Worm (Caenorhabditis elegans): ENCODE measurements around the gene W06H8.2.

DNA sequence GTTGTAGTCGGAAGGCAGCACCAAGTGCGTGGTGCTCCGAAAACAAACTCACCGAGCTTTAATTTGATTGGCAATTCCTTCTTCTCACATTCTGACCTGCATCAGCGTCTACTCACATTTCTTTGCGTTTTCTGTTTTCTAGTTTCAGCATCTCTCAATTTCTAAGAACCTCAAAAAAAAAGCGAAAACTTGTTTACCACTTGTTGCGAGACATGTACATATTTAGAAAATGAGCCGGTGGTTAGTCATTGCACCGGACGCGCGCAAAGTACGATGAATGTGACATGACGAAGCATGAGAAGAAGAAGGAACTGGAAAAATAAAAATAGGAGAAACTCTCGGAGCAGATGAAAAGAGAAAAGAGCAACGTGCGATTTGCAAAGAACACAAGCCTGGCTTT, 38.1 kb downstream of the W06H8.2 start:
- TF ChIP-seq unc-130 (GFP tag; optimal IDR thresholded peaks at IDR 0.05) (no peak), lsl-1 (GFP tag; optimal IDR thresholded peaks at IDR 0.05) (no peak), T07F8.4 (tag; optimal IDR thresholded peaks at IDR 0.05) (no peak), nfyb-1 (GFP tag; IDR thresholded peaks at IDR 0.05) (no peak), attf-5 (GFP tag; optimal IDR thresholded peaks at IDR 0.05) (no peak), unc-62 (GFP tag; optimal IDR thresholded peaks at IDR 0.05) (no peak), F33H1.4 (GFP tag; IDR thresholded peaks at IDR 0.05) (no peak), die-1 (tag; optimal IDR thresholded peaks at IDR 0.05) (no peak)
